Fruit fly (Drosophila melanogaster) whole organism, embryonic: ENCODE data around the gene RabX4.
A peak's percentile ranks its signal among the peaks of the same experiment; 100 is the strongest.

Experiments used
- CG10274 ChIP-seq: fragments of 200-800 bp; sonication (Bioruptor generic); optimal IDR thresholded peaks from 3 replicates; lab custom pipeline; 2017; ENCODE audit warnings: missing biosample characterization, mild to moderate bottlenecking, missing genetic modification characterization
- CG11093 ChIP-seq: fragments of 200-800 bp; sonication (Bioruptor generic); IDR thresholded peaks from 3 replicates; pipeline ENCODE4 v1.3.6; 2022; ENCODE audit warnings: missing biosample characterization, missing genetic modification characterization
- CG11247 ChIP-seq: fragments of 200-800 bp; sonication (Bioruptor generic); IDR thresholded peaks from 2 replicates; pipeline ENCODE4 v1.3.6; 2022; ENCODE audit warnings: missing biosample characterization, missing genetic modification characterization
- CG11456 ChIP-seq: fragments of 200-800 bp; sonication (Bioruptor generic); IDR thresholded peaks from 3 replicates; pipeline ENCODE4 v1.3.6; 2022; ENCODE audit warnings: missing biosample characterization, missing genetic modification characterization
- CG11695 ChIP-seq: fragments of 200-800 bp; sonication (Bioruptor generic); IDR thresholded peaks from 3 replicates; pipeline ENCODE4 v1.3.6; 2022; ENCODE audit warnings: missing biosample characterization, missing genetic modification characterization
- CG1233 ChIP-seq: fragments of 200-800 bp; sonication (Bioruptor generic); optimal IDR thresholded peaks from 4 replicates; lab custom pipeline; 2018; ENCODE audit warnings: missing biosample characterization, mild to moderate bottlenecking, missing genetic modification characterization
- CG16779 ChIP-seq: fragments of 200-800 bp; sonication (Bioruptor generic); IDR thresholded peaks from 2 replicates; pipeline ENCODE4 v1.3.6; 2022; ENCODE audit warnings: missing biosample characterization, missing genetic modification characterization
- CG16863 ChIP-seq: fragments of 200-800 bp; sonication (Bioruptor generic); optimal IDR thresholded peaks from 3 replicates; lab custom pipeline; 2016; ENCODE audit warnings: missing biosample characterization, missing genetic modification characterization
- CG17361 ChIP-seq: fragments of 200-800 bp; sonication (Bioruptor generic); IDR thresholded peaks from 3 replicates; pipeline ENCODE4 v1.3.6; 2022; ENCODE audit warnings: missing biosample characterization, missing genetic modification characterization
- CG18262 ChIP-seq: fragments of 200-800 bp; optimal IDR thresholded peaks from 3 replicates; lab custom pipeline; 2019; ENCODE audit warnings: missing biosample characterization, mild to moderate bottlenecking, missing genetic modification characterization, moderate library complexity
- CG18619 ChIP-seq: fragments of 200-800 bp; sonication (Bioruptor generic); optimal IDR thresholded peaks from 3 replicates; lab custom pipeline; 2017; ENCODE audit warnings: missing biosample characterization, mild to moderate bottlenecking, missing genetic modification characterization
- CG33213 ChIP-seq: fragments of 200-800 bp; sonication (Bioruptor generic); optimal IDR thresholded peaks from 3 replicates; lab custom pipeline; 2016; ENCODE audit warnings: missing biosample characterization, missing genetic modification characterization
- CG6813 ChIP-seq: fragments of 200-800 bp; sonication (Bioruptor generic); optimal IDR thresholded peaks from 2 replicates; lab custom pipeline; 2017; ENCODE audit warnings: missing biosample characterization, missing genetic modification characterization, mild to moderate bottlenecking, moderate library complexity, missing genetic modification reagents
- CG7928 ChIP-seq: fragments of 200-800 bp; sonication (Bioruptor generic); optimal IDR thresholded peaks from 2 replicates; lab custom pipeline; 2017; ENCODE audit warnings: missing biosample characterization, mild to moderate bottlenecking, missing genetic modification characterization
- CG8281 ChIP-seq: fragments of 200-800 bp; sonication (Bioruptor generic); optimal IDR thresholded peaks from 2 replicates; lab custom pipeline; 2018; ENCODE audit warnings: missing biosample characterization, mild to moderate bottlenecking, missing genetic modification characterization, moderate library complexity
- CG8290 ChIP-seq, 3 experiments: fragments of 200-800 bp; sonication (Bioruptor generic); optimal IDR thresholded peaks; 2 replicates each; lab custom pipeline; 2016 to 2019; ENCODE audit warnings: missing biosample characterization in 3 of 3, missing genetic modification characterization in 3 of 3, mild to moderate bottlenecking in 2 of 3, moderate library complexity in 1 of 3
- CG8924 ChIP-seq: fragments of 200-800 bp; optimal IDR thresholded peaks from 3 replicates; lab custom pipeline; 2019; ENCODE audit warnings: missing biosample characterization, mild to moderate bottlenecking, missing genetic modification characterization, moderate library complexity
- CHES-1-like ChIP-seq: fragments of 200-800 bp; sonication (Bioruptor generic); optimal IDR thresholded peaks from 2 replicates; lab custom pipeline; 2016; ENCODE audit warnings: missing biosample characterization, missing genetic modification characterization
- CTCF ChIP-seq: fragments of 200-800 bp; sonication (Bioruptor generic); optimal IDR thresholded peaks from 2 replicates; lab custom pipeline; 2017; ENCODE audit warnings: missing biosample characterization, mild to moderate bottlenecking, missing genetic modification characterization, moderate library complexity
- Fer1 ChIP-seq: fragments of 200-800 bp; sonication (Bioruptor generic); optimal IDR thresholded peaks from 2 replicates; lab custom pipeline; 2017; ENCODE audit warnings: missing biosample characterization, mild to moderate bottlenecking, missing genetic modification characterization
- H2.0 ChIP-seq: fragments of 200-800 bp; sonication (Bioruptor generic); IDR thresholded peaks from 2 replicates; pipeline ENCODE4 v1.3.6; 2022; ENCODE audit warnings: missing biosample characterization, missing genetic modification characterization
- HHEX ChIP-seq: fragments of 200-800 bp; sonication (Bioruptor generic); optimal IDR thresholded peaks from 3 replicates; lab custom pipeline; 2017; ENCODE audit warnings: missing biosample characterization, mild to moderate bottlenecking, missing genetic modification characterization, missing genetic modification reagents
- HLHmδ ChIP-seq: fragments of 200-800 bp; sonication (Bioruptor generic); optimal IDR thresholded peaks from 2 replicates; lab custom pipeline; 2018; ENCODE audit warnings: missing biosample characterization, mild to moderate bottlenecking, missing genetic modification characterization, moderate library complexity
- Hr3 ChIP-seq: fragments of 200-800 bp; sonication (Bioruptor generic); optimal IDR thresholded peaks from 3 replicates; lab custom pipeline; 2016; ENCODE audit warnings: missing biosample characterization, missing genetic modification characterization
- MESR4 ChIP-seq: fragments of 200-800 bp; sonication (Bioruptor generic); optimal IDR thresholded peaks from 2 replicates; lab custom pipeline; 2018; ENCODE audit warnings: missing biosample characterization, mild to moderate bottlenecking, missing genetic modification characterization, moderate library complexity
- MTF-1 ChIP-seq: fragments of 200-800 bp; sonication (Bioruptor generic); optimal IDR thresholded peaks from 2 replicates; lab custom pipeline; 2018; ENCODE audit warnings: missing biosample characterization, mild to moderate bottlenecking, missing genetic modification characterization, borderline replicate concordance
- NC2α ChIP-seq: fragments of 200-800 bp; sonication (Bioruptor generic); optimal IDR thresholded peaks from 2 replicates; lab custom pipeline; 2016; ENCODE audit warnings: missing biosample characterization, missing genetic modification characterization
- Pdp1 ChIP-seq, 2 experiments: fragments of 200-800 bp; sonication (Bioruptor generic); optimal IDR thresholded peaks; 3 replicates each; lab custom pipeline; 2016; ENCODE audit warnings: missing biosample characterization in 2 of 2, missing genetic modification characterization in 2 of 2, mild to moderate bottlenecking in 1 of 2, moderate library complexity in 1 of 2
- Sry-β ChIP-seq: fragments of 200-800 bp; sonication (Bioruptor generic); optimal IDR thresholded peaks from 2 replicates; lab custom pipeline; 2018; ENCODE audit warnings: missing biosample characterization, mild to moderate bottlenecking, missing genetic modification characterization, moderate library complexity
- ab ChIP-seq: fragments of 200-800 bp; sonication (Bioruptor generic); optimal IDR thresholded peaks from 2 replicates; lab custom pipeline; 2016; ENCODE audit warnings: missing biosample characterization, missing genetic modification characterization
- al ChIP-seq: fragments of 200-800 bp; sonication (Bioruptor generic); IDR thresholded peaks from 2 replicates; pipeline ENCODE4 v1.3.6; 2022; ENCODE audit warnings: missing biosample characterization, missing genetic modification characterization
- bbx ChIP-seq: fragments of 200-800 bp; sonication (Bioruptor generic); IDR thresholded peaks from 2 replicates; pipeline ENCODE4 v1.3.6; 2022; ENCODE audit warnings: missing biosample characterization, missing genetic modification characterization; ENCODE audit not compliant: partially characterized antibody
- btn ChIP-seq: fragments of 200-800 bp; sonication (Bioruptor generic); optimal IDR thresholded peaks from 2 replicates; lab custom pipeline; 2016; ENCODE audit warnings: missing biosample characterization, missing genetic modification characterization
- croc ChIP-seq: fragments of 200-800 bp; sonication (Bioruptor generic); conservative IDR thresholded peaks from 3 replicates; pipeline ENCODE4 v1.3.6; 2022; ENCODE audit warnings: missing biosample characterization, missing genetic modification characterization
- dm ChIP-seq: fragments of 200-800 bp; sonication (Bioruptor generic); optimal IDR thresholded peaks from 3 replicates; lab custom pipeline; 2016; ENCODE audit warnings: missing biosample characterization, missing genetic modification characterization
- dmrt11E ChIP-seq: fragments of 200-800 bp; sonication (Bioruptor generic); optimal IDR thresholded peaks from 3 replicates; lab custom pipeline; 2018; ENCODE audit warnings: missing biosample characterization, mild to moderate bottlenecking, missing genetic modification characterization, moderate library complexity
- dysf ChIP-seq: fragments of 200-800 bp; sonication (Bioruptor generic); IDR thresholded peaks from 3 replicates; pipeline ENCODE4 v1.3.6; 2022; ENCODE audit warnings: missing biosample characterization, missing genetic modification characterization
- emc ChIP-seq: fragments of 200-800 bp; sonication (Bioruptor generic); optimal IDR thresholded peaks from 2 replicates; lab custom pipeline; 2016; ENCODE audit warnings: missing biosample characterization, missing genetic modification characterization
- en ChIP-seq: fragments of 200-800 bp; sonication (Bioruptor generic); optimal IDR thresholded peaks from 2 replicates; lab custom pipeline; 2016; ENCODE audit warnings: missing biosample characterization, missing genetic modification characterization
- gsb-n ChIP-seq: fragments of 200-800 bp; sonication (Bioruptor generic); optimal IDR thresholded peaks from 3 replicates; lab custom pipeline; 2018; ENCODE audit warnings: missing biosample characterization, mild to moderate bottlenecking, missing genetic modification characterization
- ham ChIP-seq: fragments of 200-800 bp; sonication (Bioruptor generic); IDR thresholded peaks from 2 replicates; pipeline ENCODE4 v1.3.6; 2022; ENCODE audit warnings: missing biosample characterization, missing genetic modification characterization
- nmo ChIP-seq: fragments of 200-800 bp; sonication (Bioruptor generic); optimal IDR thresholded peaks from 2 replicates; lab custom pipeline; 2018; ENCODE audit warnings: missing biosample characterization, mild to moderate bottlenecking, missing genetic modification characterization, moderate library complexity
- pb ChIP-seq: fragments of 200-800 bp; sonication (Bioruptor generic); optimal IDR thresholded peaks from 3 replicates; lab custom pipeline; 2016; ENCODE audit warnings: missing biosample characterization, missing genetic modification characterization
- pfk ChIP-seq: fragments of 200-800 bp; sonication (Bioruptor generic); optimal IDR thresholded peaks from 2 replicates; lab custom pipeline; 2018; ENCODE audit warnings: missing biosample characterization, mild to moderate bottlenecking, missing genetic modification characterization, moderate library complexity
- pros ChIP-seq: fragments of 200-800 bp; sonication (Bioruptor generic); optimal IDR thresholded peaks from 3 replicates; lab custom pipeline; 2019; ENCODE audit warnings: missing biosample characterization, mild to moderate bottlenecking, missing genetic modification characterization, moderate library complexity
- row ChIP-seq: fragments of 200-800 bp; sonication (Bioruptor generic); IDR thresholded peaks from 3 replicates; pipeline ENCODE4 v1.3.6; 2022; ENCODE audit warnings: missing biosample characterization, missing genetic modification characterization
- sna ChIP-seq: fragments of 200-800 bp; sonication (Bioruptor generic); IDR thresholded peaks from 2 replicates; pipeline ENCODE4 v1.3.6; 2022; ENCODE audit warnings: missing biosample characterization, missing genetic modification characterization; ENCODE audit not compliant: partially characterized antibody
- stc ChIP-seq: fragments of 200-800 bp; sonication (Bioruptor generic); IDR thresholded peaks from 2 replicates; pipeline ENCODE4 v1.3.6; 2022; ENCODE audit warnings: missing biosample characterization, missing genetic modification characterization
- vvl ChIP-seq: fragments of 200-800 bp; sonication (Bioruptor generic); IDR thresholded peaks from 2 replicates; pipeline ENCODE4 v1.3.6; 2022; ENCODE audit warnings: missing biosample characterization, missing genetic modification characterization
- z ChIP-seq: fragments of 200-800 bp; sonication (Bioruptor generic); IDR thresholded peaks from 3 replicates; pipeline ENCODE4 v1.3.6; 2022; ENCODE audit warnings: missing biosample characterization, missing genetic modification characterization

Gene RabX4

dm6 chr3R:24787042-24787565 lies 41.1 kb downstream of the RabX4 start, which contains the start of gene CG5805 (continued):
- TF ChIP-seq CG11093 (GFP tag; lab: Robert Waterston, UW) (peak; percentile 14; the same call in 1 of the 3 replicates), croc (no peak; the same call in 2 of the 3 replicates), CG33213 (GFP tag; lab: Kevin White, UChicago) (peak; percentile 90), CG8290 (GFP tag; optimal IDR thresholded peaks at IDR 0.05; lab: Kevin White, UChicago) (no peak), CG8290 (tag; optimal IDR thresholded peaks at IDR 0.05; lab: Kevin White, UChicago) (peak in 1 of 2 experiments; percentile 41), stc (GFP tag; lab: Robert Waterston, UW) (peak; percentile 77), btn (peak; percentile 37), al (GFP tag; lab: Robert Waterston, UW) (peak; percentile 84), CG18262 (tag; lab: Kevin White, UChicago) (peak; percentile 65), HLHmδ (GFP tag; lab: Kevin White, UChicago) (no peak), Fer1 (peak; percentile 91), CG11247 (GFP tag; lab: Robert Waterston, UW) (peak; percentile 79), MESR4 (GFP tag; lab: Kevin White, UChicago) (peak; percentile 96), ab (GFP tag; lab: Kevin White, UChicago) (no peak), CG18619 (peak; percentile 91), CG17361 (peak; percentile 88), CG7928 (GFP tag; lab: Kevin White, UChicago) (peak; percentile 57), Pdp1 (GFP tag; optimal IDR thresholded peaks at IDR 0.05; lab: Kevin White, UChicago) (peak; percentile 46 to 97), CG16779 (peak; percentile 55; the same call in 1 of the 2 replicates), pfk (GFP tag; lab: Kevin White, UChicago) (peak; percentile 50), CG8924 (tag; lab: Kevin White, UChicago) (peak; percentile 47), row (GFP tag; lab: Robert Waterston, UW) (peak; percentile 63), CG11695 (GFP tag; lab: Robert Waterston, UW) (peak; percentile 53; the same call in 1 of the 3 replicates), vvl (peak; percentile 87), H2.0 (GFP tag; lab: Robert Waterston, UW) (peak; percentile 82), NC2α (GFP tag; lab: Kevin White, UChicago) (peak; percentile 46), en (GFP tag; lab: Kevin White, UChicago) (peak; percentile 51), z (no peak), CG11456 (GFP tag; lab: Robert Waterston, UW) (peak; percentile 93), MTF-1 (peak; percentile 90), gsb-n (peak; percentile 55), HHEX (GFP tag; lab: Kevin White, UChicago) (peak; percentile 93), bbx (no peak), dm (peak; percentile 86), Sry-β (GFP tag; lab: Kevin White, UChicago) (peak; percentile 17), CHES-1-like (GFP tag; lab: Kevin White, UChicago) (peak; percentile 75), CG1233 (GFP tag; lab: Kevin White, UChicago) (peak; percentile 90), pros (GFP tag; lab: Kevin White, UChicago) (no peak), dysf (peak; percentile 86), sna (0 out of 2 replicates have a peak, but pooled peaks have one; percentile 22), ham (GFP tag; lab: Robert Waterston, UW) (peak; percentile 52; the same call in 1 of the 2 replicates), emc (peak; percentile 81), pb (GFP tag; lab: Kevin White, UChicago) (peak; percentile 80), CTCF (peak; percentile 71), nmo (GFP tag; lab: Kevin White, UChicago) (peak; percentile 86), CG10274 (peak; percentile 77), CG6813 (GFP tag; lab: Kevin White, UChicago) (peak; percentile 89), dmrt11E (tag; lab: Kevin White, UChicago) (peak; percentile 72), Hr3 (peak; percentile 58), CG8281 (tag; lab: Kevin White, UChicago) (peak; percentile 68), CG16863 (GFP tag; lab: Kevin White, UChicago) (peak; percentile 58)
